Worm (Caenorhabditis elegans): ENCODE data around the gene srz-29.
"Not testable (repeated sequence)": the region's sequence is repeated elsewhere in the genome, so short reads cannot be mapped to it uniquely, and the experiment has no call there.

srz-29 gene

DNA sequence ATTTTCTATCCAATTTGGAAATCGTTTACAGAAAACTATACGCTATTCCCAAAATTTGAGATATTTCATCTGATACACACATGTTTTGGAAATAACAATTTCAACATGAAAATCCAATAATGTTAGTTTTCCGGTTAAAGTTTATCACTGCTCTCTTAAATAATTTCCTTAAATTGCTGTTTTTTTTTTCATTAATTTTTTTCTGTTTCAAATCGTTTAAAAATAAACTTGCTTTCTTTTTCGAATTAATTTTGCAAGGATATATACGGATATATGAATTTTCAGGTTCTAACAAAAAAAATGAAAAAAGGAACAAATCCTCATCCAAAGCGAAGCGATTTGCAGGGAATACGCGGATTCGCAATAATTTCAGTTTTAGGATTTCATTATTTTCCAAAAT is 27.8 kb upstream of the srz-29 start, which contains the start of gene oac-48:
Gene oac-48, plus strand, starts transcription at position 301 of the 400 bp plus-strand sequence.
- TF ChIP-seq unc-39 (tag; optimal IDR thresholded peaks at IDR 0.05): no peak

ce11 chrIV:13666849-13667430 is 21.2 kb upstream of the srz-29 start, which contains the start of gene fbxa-215:
fbxa-215 (minus strand) TSS chrIV:13666909.
- TF ChIP-seq mab-5 (tag; optimal IDR thresholded peaks at IDR 0.05) (no peak), dmd-4 (tag; optimal IDR thresholded peaks at IDR 0.05) (no peak), nhr-21 (tag; optimal IDR thresholded peaks at IDR 0.05) (no peak), lin-39 (tag; optimal IDR thresholded peaks at IDR 0.05) (no peak), unc-39 (tag; optimal IDR thresholded peaks at IDR 0.05) (no peak), peb-1 (tag; optimal IDR thresholded peaks at IDR 0.05) (no peak), fos-1 (tag; optimal IDR thresholded peaks at IDR 0.05) (no peak), nhr-129 (tag; optimal IDR thresholded peaks at IDR 0.05) (no peak), ztf-1 (GFP tag; conservative IDR thresholded peaks at IDR 0.05) (no peak), sma-9 (GFP tag; optimal IDR thresholded peaks at IDR 0.05) (no peak), sma-9 (tag; optimal IDR thresholded peaks at IDR 0.05) (no peak), nhr-12 (tag; optimal IDR thresholded peaks at IDR 0.05) (no peak), unc-55 (GFP tag; optimal IDR thresholded peaks at IDR 0.05) (no peak), Y55F3AM.14 (GFP tag; optimal IDR thresholded peaks at IDR 0.05) (no peak), aly-2 (tag; optimal IDR thresholded peaks at IDR 0.05) (no peak), mdl-1 (tag; optimal IDR thresholded peaks at IDR 0.05) (no peak), ceh-16 (tag; optimal IDR thresholded peaks at IDR 0.05) (no peak), R02D3.7 (tag; optimal IDR thresholded peaks at IDR 0.05) (no peak), sem-4 (tag; optimal IDR thresholded peaks at IDR 0.05) (no peak)

DNA sequence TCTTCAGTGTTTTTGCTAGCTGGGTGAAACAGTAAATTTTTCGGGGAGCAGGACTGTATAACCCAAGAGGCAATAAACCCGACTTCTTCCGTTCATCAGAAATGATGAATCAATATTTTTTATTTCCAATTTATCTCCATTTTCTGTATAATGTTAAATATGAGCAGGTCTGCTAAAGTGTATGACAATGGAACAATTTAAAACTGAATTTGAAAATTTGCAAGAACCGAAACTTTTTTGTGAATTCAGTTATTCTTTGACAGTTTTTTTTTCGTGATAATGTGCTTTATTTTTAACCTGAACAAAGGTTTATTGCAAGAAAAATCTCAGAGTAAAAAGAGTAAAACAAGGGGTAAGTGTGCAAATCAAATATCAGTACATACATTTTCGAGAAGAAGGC is 19.4 kb upstream of the srz-29 start:
- no peak for TF ChIP-seq lin-11 (tag; optimal IDR thresholded peaks at IDR 0.05)

ce11 chrIV:13664090-13664489 is 18.4 kb upstream of the srz-29 start, which contains the start of gene Y45F10C.4:
Y45F10C.4 (minus strand) TSS chrIV:13664190.
- TF ChIP-seq Y55F3AM.14 (GFP tag; optimal IDR thresholded peaks at IDR 0.05) (no peak), sem-4 (tag; optimal IDR thresholded peaks at IDR 0.05) (no peak), crh-2 (tag; optimal IDR thresholded peaks at IDR 0.05) (no peak), ama-1 (optimal IDR thresholded peaks at IDR 0.05) (no peak), mdl-1 (tag; optimal IDR thresholded peaks at IDR 0.05) (no peak), snpc-4 (tag; optimal IDR thresholded peaks at IDR 0.05) (no peak), alr-1 (tag; optimal IDR thresholded peaks at IDR 0.05) (no peak), R02D3.7 (tag; optimal IDR thresholded peaks at IDR 0.05) (no peak), nhr-237 (tag; optimal IDR thresholded peaks at IDR 0.05) (no peak), nhr-11 (tag; optimal IDR thresholded peaks at IDR 0.05) (no peak), zag-1 (tag; optimal IDR thresholded peaks at IDR 0.05) (no peak), ceh-82 (tag; optimal IDR thresholded peaks at IDR 0.05) (no peak), nhr-12 (tag; optimal IDR thresholded peaks at IDR 0.05) (no peak), lin-13 (GFP tag; optimal IDR thresholded peaks at IDR 0.05) (no peak), gmeb-1 (tag; optimal IDR thresholded peaks at IDR 0.05) (no peak), ZK546.5 (tag; optimal IDR thresholded peaks at IDR 0.05) (no peak), lin-11 (tag; optimal IDR thresholded peaks at IDR 0.05) (no peak), nhr-129 (tag; optimal IDR thresholded peaks at IDR 0.05) (no peak), nhr-77 (tag; optimal IDR thresholded peaks at IDR 0.05) (no peak)

DNA sequence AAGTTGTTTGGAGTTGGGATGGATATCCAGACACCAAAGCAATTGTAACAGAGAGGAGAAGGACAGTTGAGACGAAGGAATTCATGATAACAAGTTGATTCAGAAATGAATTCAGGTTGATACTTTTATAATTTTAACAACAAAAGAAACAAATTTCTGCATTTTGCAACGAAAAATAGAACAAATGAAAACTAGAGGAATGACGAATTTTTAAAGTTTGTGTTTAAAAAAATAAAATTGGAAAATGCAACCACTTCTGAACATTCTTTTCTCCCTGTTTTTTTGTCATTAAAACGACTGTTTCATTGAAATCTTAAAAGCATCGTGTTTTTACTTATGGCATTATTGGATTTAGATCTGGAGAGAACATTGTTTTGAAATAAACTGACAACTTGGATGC is 16.8 kb upstream of the srz-29 start, which contains the start of gene Y45F10C.2:
Gene Y45F10C.2, minus strand, starts transcription at position 101 of the 400 bp plus-strand sequence.
- TF ChIP-seq lin-11, nhr-25, F13H6.1 (tag; optimal IDR thresholded peaks at IDR 0.05): not testable (repeated sequence)

- not testable (repeated sequence) for TF ChIP-seq lsy-2, mbf-1, gmeb-1 (tag; optimal IDR thresholded peaks at IDR 0.05)
Observed at ce11 chrIV:13659449-13659848, 13.7 kb upstream of the srz-29 start, which contains the start of gene Y45F10C.1. Y45F10C.1 (minus strand) TSS chrIV:13659549.

Measured in whole organism, L2 larva.